Fruit fly (Drosophila melanogaster): ENCODE measurements around the gene ND-B14.5A.

The ND-B14.5A gene

dm6 chrX:2172420-2172827, at the start of gene ND-B14.5A (continued):
- TF ChIP-seq knrl (GFP tag; IDR thresholded peaks at IDR 0.05; ENCODE audit: partially characterized antibody) (peak; percentile 80), H2.0 (GFP tag; IDR thresholded peaks at IDR 0.05) (no peak), nerfin-1 (tag; optimal IDR thresholded peaks at IDR 0.05) (no peak), Mrtf (GFP tag; IDR thresholded peaks at IDR 0.05) (no peak), CG1529 (GFP tag; optimal IDR thresholded peaks at IDR 0.05) (no peak), ap (GFP tag; IDR thresholded peaks at IDR 0.05) (no peak), kah (GFP tag; optimal IDR thresholded peaks at IDR 0.05) (no peak), chm (GFP tag; IDR thresholded peaks at IDR 0.05) (no peak), CG33557 (GFP tag; optimal IDR thresholded peaks at IDR 0.05) (no peak), Nf-YB (GFP tag; optimal IDR thresholded peaks at IDR 0.05) (no peak), klu (GFP tag; IDR thresholded peaks at IDR 0.05) (no peak), CG8290 (GFP tag; optimal IDR thresholded peaks at IDR 0.05) (no peak), CG8290 (tag; optimal IDR thresholded peaks at IDR 0.05) (peak in 1 of 2 experiments; percentile 27), MESR4 (GFP tag; optimal IDR thresholded peaks at IDR 0.05) (peak; percentile 58), CG12769 (tag; optimal IDR thresholded peaks at IDR 0.05) (peak; percentile 2), CG10431 (GFP tag; optimal IDR thresholded peaks at IDR 0.05) (no peak), CG10654 (GFP tag; optimal IDR thresholded peaks at IDR 0.05) (no peak), Hmx (GFP tag; optimal IDR thresholded peaks at IDR 0.05) (no peak), ems (GFP tag; optimal IDR thresholded peaks at IDR 0.05) (no peak), vfl (GFP tag; optimal IDR thresholded peaks at IDR 0.05) (no peak), Meics (GFP tag; optimal IDR thresholded peaks at IDR 0.05) (no peak), CG17829 (tag; optimal IDR thresholded peaks at IDR 0.05) (peak; percentile 18), hth (optimal IDR thresholded peaks at IDR 0.05) (no peak), crc (GFP tag; optimal IDR thresholded peaks at IDR 0.05) (no peak), CG2202 (tag; optimal IDR thresholded peaks at IDR 0.05) (no peak), Ets65A (GFP tag) (no peak), CG3065 (GFP tag; optimal IDR thresholded peaks at IDR 0.05) (no peak), grn (GFP tag; optimal IDR thresholded peaks at IDR 0.05) (no peak), Blimp-1 (GFP tag; optimal IDR thresholded peaks at IDR 0.05) (no peak), wdn (GFP tag; IDR thresholded peaks at IDR 0.05) (no peak), Atf6 (GFP tag; IDR thresholded peaks at IDR 0.05) (no peak), CG7839 (tag; optimal IDR thresholded peaks at IDR 0.05) (no peak), CG8359 (GFP tag; optimal IDR thresholded peaks at IDR 0.05; ENCODE audit: borderline replicate concordance) (no peak), CG13287 (GFP tag; IDR thresholded peaks at IDR 0.05; ENCODE audit: partially characterized antibody) (peak; percentile 97), sna (GFP tag; IDR thresholded peaks at IDR 0.05; ENCODE audit: partially characterized antibody) (peak; percentile 93), ash1 (GFP tag; optimal IDR thresholded peaks at IDR 0.05) (no peak), Optix (GFP tag; IDR thresholded peaks at IDR 0.05) (no peak), Myb (GFP tag; optimal IDR thresholded peaks at IDR 0.05) (peak; percentile 97), gfzf (GFP tag; optimal IDR thresholded peaks at IDR 0.05) (peak; percentile 28), CG14014 (GFP tag; IDR thresholded peaks at IDR 0.05) (no peak), Pdp1 (GFP tag; optimal IDR thresholded peaks at IDR 0.05) (peak in 1 of 2 experiments; percentile 92), HHEX (GFP tag; optimal IDR thresholded peaks at IDR 0.05) (no peak), Dp (GFP tag; optimal IDR thresholded peaks at IDR 0.05) (peak; percentile 67), PHDP (tag; optimal IDR thresholded peaks at IDR 0.05) (peak; percentile 15), sim (GFP tag; IDR thresholded peaks at IDR 0.05) (no peak), fd96Cb (tag; optimal IDR thresholded peaks at IDR 0.05) (no peak), CG6791 (GFP tag; IDR thresholded peaks at IDR 0.05; ENCODE audit: partially characterized antibody) (peak; percentile 98), dmrt11E (tag; optimal IDR thresholded peaks at IDR 0.05) (no peak), CG5245 (GFP tag; optimal IDR thresholded peaks at IDR 0.05) (no peak), salm (tag; optimal IDR thresholded peaks at IDR 0.05) (no peak), CG34422 (GFP tag; IDR thresholded peaks at IDR 0.05) (no peak), CG13296 (GFP tag; optimal IDR thresholded peaks at IDR 0.05) (no peak)
